Worm (Caenorhabditis elegans): ENCODE results near the gene F02C12.2.
"Not testable (repeated sequence)": the region's sequence is repeated elsewhere in the genome, so short reads cannot be mapped to it uniquely, and the experiment has no call there.

Gene F02C12.2

DNA sequence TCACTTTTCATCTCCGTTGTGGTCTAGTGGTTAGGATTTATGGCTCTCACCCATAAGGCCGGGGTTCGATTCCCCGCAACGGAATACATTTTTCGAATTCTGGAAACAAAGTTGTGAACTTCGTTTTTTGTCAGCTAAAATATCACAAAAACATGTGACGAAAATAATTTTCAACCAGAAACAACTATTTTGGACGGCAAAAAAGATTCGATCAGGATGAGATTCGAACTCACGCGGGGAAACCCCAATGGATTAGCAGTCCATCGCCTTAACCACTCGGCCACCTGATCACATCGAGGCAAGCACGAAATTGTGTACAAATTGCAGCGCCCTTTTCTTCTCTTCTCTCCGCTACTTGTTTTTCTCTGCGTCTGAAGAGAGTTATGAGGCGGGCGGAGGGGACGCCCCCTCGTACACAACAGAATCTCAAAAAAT lies 49.6 kb upstream of the F02C12.2 start (continued):
- TF ChIP-seq lin-26 (GFP tag; IDR thresholded peaks at IDR 0.05) (peak; percentile 84; the same call in 1 of the 2 replicates), let-526 (GFP tag; IDR thresholded peaks at IDR 0.05) (peak; percentile 56; the same call in 1 of the 2 replicates), B0336.3 (GFP tag; IDR thresholded peaks at IDR 0.05) (peak; percentile 77; the same call in 1 of the 2 replicates), tlf-1 (GFP tag; optimal IDR thresholded peaks at IDR 0.05) (peak; percentile 54), lsy-27 (tag; optimal IDR thresholded peaks at IDR 0.05; ENCODE audit: borderline replicate concordance, insufficient read depth) (peak; percentile 56), nfyb-1 (GFP tag; IDR thresholded peaks at IDR 0.05) (peak; percentile 81), T07F8.4 (tag; optimal IDR thresholded peaks at IDR 0.05) (peak; percentile 75), D2030.7 (GFP tag; IDR thresholded peaks at IDR 0.05) (peak; percentile 91), ccch-3 (GFP tag; optimal IDR thresholded peaks at IDR 0.05) (peak; percentile 20), K11D2.4 (GFP tag; IDR thresholded peaks at IDR 0.05) (peak; percentile 72; the same call in 1 of the 2 replicates), ztf-28 (GFP tag; IDR thresholded peaks at IDR 0.05) (0 out of 2 replicates have a peak, but pooled peaks have one; percentile 21), F52B5.7 (tag; optimal IDR thresholded peaks at IDR 0.05) (peak; percentile 62), unc-130 (GFP tag; optimal IDR thresholded peaks at IDR 0.05) (peak; percentile 14), F23B12.7 (tag; optimal IDR thresholded peaks at IDR 0.05; ENCODE audit: insufficient read depth) (peak; percentile 80), nhr-120 (GFP tag; IDR thresholded peaks at IDR 0.05) (0 out of 2 replicates have a peak, but pooled peaks have one; percentile 20), aptf-2 (GFP tag; conservative IDR thresholded peaks at IDR 0.05) (0 out of 2 replicates have a peak, but pooled peaks have one; percentile 55), attf-6 (GFP tag; IDR thresholded peaks at IDR 0.05) (peak; percentile 50; the same call in 1 of the 2 replicates), dpl-1 (GFP tag; optimal IDR thresholded peaks at IDR 0.05) (peak; percentile 13), him-1 (tag; optimal IDR thresholded peaks at IDR 0.05) (peak; percentile 96), F22D6.2 (tag; optimal IDR thresholded peaks at IDR 0.05) (peak; percentile 66), lag-1 (GFP tag; IDR thresholded peaks at IDR 0.05) (0 out of 2 replicates have a peak, but pooled peaks have one; percentile 7), repo-1 (tag; optimal IDR thresholded peaks at IDR 0.05) (peak; percentile 85), K12H6.12 (tag; optimal IDR thresholded peaks at IDR 0.05) (peak; percentile 69), atf-7 (tag; optimal IDR thresholded peaks at IDR 0.05) (peak; percentile 80), F49E8.2 (tag; optimal IDR thresholded peaks at IDR 0.05; ENCODE audit: insufficient read depth) (peak; percentile 44), nhr-90 (tag; optimal IDR thresholded peaks at IDR 0.05) (peak; percentile 92), B0261.1 (tag; optimal IDR thresholded peaks at IDR 0.05) (peak; percentile 98), dox-1 (GFP tag; IDR thresholded peaks at IDR 0.05) (peak; percentile 93; the same call in 1 of the 2 replicates), hmg-1.2 (GFP tag; IDR thresholded peaks at IDR 0.05) (peak; percentile 84), cebp-1 (GFP tag; IDR thresholded peaks at IDR 0.05) (peak; percentile 51), egl-44 (GFP tag; IDR thresholded peaks at IDR 0.05) (peak; percentile 89), rcor-1 (GFP tag; IDR thresholded peaks at IDR 0.05) (peak; percentile 77), hrde-1 (tag; optimal IDR thresholded peaks at IDR 0.05; ENCODE audit: borderline replicate concordance) (peak; percentile 72), madf-10 (tag; optimal IDR thresholded peaks at IDR 0.05) (peak; percentile 88), sea-2 (GFP tag; IDR thresholded peaks at IDR 0.05) (peak; percentile 55; the same call in 1 of the 2 replicates), snpc-4 (GFP tag; optimal IDR thresholded peaks at IDR 0.05) (peak; percentile 66), snpc-4 (tag; optimal IDR thresholded peaks at IDR 0.05) (peak in 3 of 4 experiments; percentile 68 to 80 (median 80)), Y56A3A.18 (GFP tag; IDR thresholded peaks at IDR 0.05) (peak; percentile 83), ceh-91 (GFP tag; IDR thresholded peaks at IDR 0.05) (0 out of 2 replicates have a peak, but pooled peaks have one; percentile 37), ZK185.1 (tag; optimal IDR thresholded peaks at IDR 0.05; ENCODE audit: poor library complexity, severe bottlenecking) (peak; percentile 76), bed-2 (GFP tag; IDR thresholded peaks at IDR 0.05) (0 out of 2 replicates have a peak, but pooled peaks have one; percentile 7), chd-7 (tag; optimal IDR thresholded peaks at IDR 0.05) (peak; percentile 89), die-1 (tag; optimal IDR thresholded peaks at IDR 0.05) (peak; percentile 95), snpc-1.3 (tag; optimal IDR thresholded peaks at IDR 0.05; ENCODE audit: insufficient read depth) (peak; percentile 73), rpc-1 (optimal IDR thresholded peaks at IDR 0.05) (peak; percentile 94), rpc-1 (tag; optimal IDR thresholded peaks at IDR 0.05) (peak; percentile 97)
- not testable (repeated sequence) for TF ChIP-seq cebp-1 (tag; optimal IDR thresholded peaks at IDR 0.05)
